Worm (Caenorhabditis elegans) whole organism, L4/young adult: ENCODE measurements around the gene nhr-101.

Experiments
- W03F9.2 ChIP-seq: fragments of 150-350 bp; optimal IDR thresholded peaks from 2 replicates; lab custom pipeline; 2014; ENCODE audit warnings: missing biosample characterization, missing genetic modification characterization
- dao-5 ChIP-seq: sonication (generic microtip); optimal IDR thresholded peaks from 2 replicates; lab custom pipeline; 2016; ENCODE audit warnings: missing genotype, missing genetic modification characterization, moderate library complexity, missing compliant biosample characterization
- him-1 ChIP-seq: sonication (generic microtip); optimal IDR thresholded peaks from 2 replicates; lab custom pipeline; 2016; ENCODE audit warnings: missing genotype, missing genetic modification reagents, missing genetic modification characterization, missing compliant biosample characterization

ce11 chrV:11593888-11594287 lies 23.6 kb downstream of the nhr-101 start:
- TF ChIP-seq W03F9.2 (tag; lab: Kevin White, UChicago) (no peak), him-1 (tag; lab: Kevin White, UChicago) (no peak), dao-5 (tag; lab: Kevin White, UChicago) (no peak)
